Worm (Caenorhabditis elegans) whole organism, midembryonic: ENCODE results near the gene ZK829.9.

Experiments used
- T22C8.4 ChIP-seq: fragments of 200-800 bp; sonication (Bioruptor generic); IDR thresholded peaks from 2 replicates; pipeline ENCODE4 v1.3.6; 2022; ENCODE audit warnings: missing genetic modification characterization, missing compliant biosample characterization
- cog-1 ChIP-seq: sonication (generic microtip); optimal IDR thresholded peaks from 2 replicates; lab custom pipeline; 2016; ENCODE audit warnings: missing genetic modification characterization, missing compliant biosample characterization
- med-1 ChIP-seq: sonication (generic microtip); optimal IDR thresholded peaks from 2 replicates; lab custom pipeline; 2017; ENCODE audit warnings: missing genetic modification characterization, mild to moderate bottlenecking, missing compliant biosample characterization, antibody characterized with exemption, missing genetic modification reagents; ENCODE audit not compliant: insufficient read depth
- ref-1 ChIP-seq: fragments of 200-800 bp; sonication (Bioruptor generic); conservative IDR thresholded peaks from 2 replicates; pipeline ENCODE4 v1.3.6; 2022; ENCODE audit warnings: missing genetic modification reagents, missing genetic modification characterization, missing compliant biosample characterization
- ztf-23 ChIP-seq: fragments of 200-800 bp; sonication (Bioruptor generic); IDR thresholded peaks from 2 replicates; pipeline ENCODE4 v1.3.6; 2022; ENCODE audit warnings: missing genetic modification reagents, missing genetic modification characterization, missing compliant biosample characterization
- ztf-29 ChIP-seq: fragments of 200-800 bp; sonication (Bioruptor generic); IDR thresholded peaks from 2 replicates; pipeline ENCODE4 v1.3.6; 2022; ENCODE audit warnings: missing genetic modification reagents, missing genetic modification characterization, missing compliant biosample characterization

ce11 chrIV:11930572-11930971, 39.8 kb upstream of the ZK829.9 start, which contains the start of gene nhx-9:
- TF ChIP-seq T22C8.4 (GFP tag; lab: Robert Waterston, UW) (no peak), ref-1 (no peak), cog-1 (tag; lab: Kevin White, UChicago) (no peak), ztf-23 (GFP tag; lab: Robert Waterston, UW) (no peak), ztf-29 (no peak), med-1 (GFP tag; lab: Kevin White, UChicago) (no peak)
